Fruit fly (Drosophila melanogaster) whole organism, embryonic: Measurements from ENCODE around the gene CG43800.

Experiments
- Atf-2 ChIP-seq: fragments of 200-800 bp; sonication (Bioruptor generic); optimal IDR thresholded peaks from 2 replicates; lab custom pipeline; 2016; ENCODE audit warnings: missing biosample characterization, missing genetic modification characterization
- Awh ChIP-seq: fragments of 200-800 bp; sonication (Bioruptor generic); IDR thresholded peaks from 2 replicates; pipeline ENCODE4, ENCODE4 v1.3.6; 2022; ENCODE audit warnings: missing biosample characterization, missing genetic modification characterization
- BtbVII ChIP-seq: fragments of 200-800 bp; sonication (Bioruptor generic); optimal IDR thresholded peaks from 3 replicates; lab custom pipeline; 2017; ENCODE audit warnings: missing biosample characterization, mild to moderate bottlenecking, missing genetic modification characterization
- CG10321 ChIP-seq: fragments of 200-800 bp; sonication (Bioruptor generic); IDR thresholded peaks from 2 replicates; pipeline ENCODE4 v1.3.6; 2022; ENCODE audit warnings: missing biosample characterization, missing genetic modification characterization
- CG11398 ChIP-seq: fragments of 200-800 bp; sonication (Bioruptor generic); optimal IDR thresholded peaks from 2 replicates; lab custom pipeline; 2016; ENCODE audit warnings: missing biosample characterization, missing genetic modification characterization
- CG16815 ChIP-seq: fragments of 200-800 bp; sonication (Bioruptor generic); optimal IDR thresholded peaks from 3 replicates; lab custom pipeline; 2017; ENCODE audit warnings: missing biosample characterization, mild to moderate bottlenecking, missing genetic modification characterization
- CG17612 ChIP-seq: fragments of 200-800 bp; sonication (Bioruptor generic); IDR thresholded peaks from 2 replicates; pipeline ENCODE4 v1.3.6; 2022; ENCODE audit warnings: missing biosample characterization, missing genetic modification characterization
- CG30020 ChIP-seq: fragments of 200-800 bp; optimal IDR thresholded peaks from 2 replicates; lab custom pipeline; 2019; ENCODE audit warnings: missing biosample characterization, mild to moderate bottlenecking, missing genetic modification characterization, moderate library complexity
- CG31388 ChIP-seq: fragments of 200-800 bp; sonication (Bioruptor generic); optimal IDR thresholded peaks from 2 replicates; lab custom pipeline; 2016; ENCODE audit warnings: missing biosample characterization, missing genetic modification characterization
- CG3281 ChIP-seq: fragments of 200-800 bp; sonication (Bioruptor generic); optimal IDR thresholded peaks from 3 replicates; lab custom pipeline; 2017; ENCODE audit warnings: missing biosample characterization, mild to moderate bottlenecking, missing genetic modification characterization
- CG33557 ChIP-seq: fragments of 200-800 bp; sonication (Bioruptor generic); optimal IDR thresholded peaks from 2 replicates; lab custom pipeline; 2019; ENCODE audit warnings: missing biosample characterization, mild to moderate bottlenecking, missing genetic modification characterization, moderate library complexity
- CG4424 ChIP-seq: fragments of 200-800 bp; sonication (Bioruptor generic); optimal IDR thresholded peaks from 3 replicates; lab custom pipeline; 2016; ENCODE audit warnings: missing biosample characterization, missing genetic modification characterization
- CG5953 ChIP-seq: fragments of 200-800 bp; sonication (Bioruptor generic); IDR thresholded peaks from 2 replicates; pipeline ENCODE4 v1.3.6; 2022; ENCODE audit warnings: missing biosample characterization, missing genetic modification characterization
- CG6765 ChIP-seq: fragments of 200-800 bp; sonication (Bioruptor generic); optimal IDR thresholded peaks from 3 replicates; lab custom pipeline; 2017; ENCODE audit warnings: missing biosample characterization, mild to moderate bottlenecking, missing genetic modification characterization
- CG7928 ChIP-seq: fragments of 200-800 bp; sonication (Bioruptor generic); optimal IDR thresholded peaks from 2 replicates; lab custom pipeline; 2017; ENCODE audit warnings: missing biosample characterization, mild to moderate bottlenecking, missing genetic modification characterization
- CG9215 ChIP-seq: fragments of 200-800 bp; sonication (Bioruptor generic); IDR thresholded peaks from 2 replicates; pipeline ENCODE4 v1.3.6; 2022; ENCODE audit warnings: missing biosample characterization, missing genetic modification characterization
- CG9817 ChIP-seq: fragments of 200-800 bp; sonication (Bioruptor generic); optimal IDR thresholded peaks from 2 replicates; lab custom pipeline; 2018; ENCODE audit warnings: missing biosample characterization, mild to moderate bottlenecking, missing genetic modification characterization, moderate library complexity
- CkIIα-i1 ChIP-seq: fragments of 200-800 bp; sonication (Bioruptor generic); IDR thresholded peaks from 2 replicates; pipeline ENCODE4 v1.3.6; 2022; ENCODE audit warnings: missing biosample characterization, missing genetic modification characterization
- Dad ChIP-seq: fragments of 200-800 bp; sonication (Bioruptor generic); optimal IDR thresholded peaks from 3 replicates; lab custom pipeline; 2016; ENCODE audit warnings: missing biosample characterization, missing genetic modification characterization
- Dfd ChIP-seq, 2 experiments: fragments of >200 bp; optimal IDR thresholded peaks; 2 replicates each; lab custom pipeline; 2017; ENCODE audit warnings: missing biosample characterization in 2 of 2, missing genetic modification characterization in 2 of 2
- Dip3 ChIP-seq: fragments of 200-800 bp; sonication (Bioruptor generic); optimal IDR thresholded peaks from 3 replicates; lab custom pipeline; 2016; ENCODE audit warnings: missing biosample characterization, missing genetic modification characterization
- Doc2 ChIP-seq: fragments of 200-800 bp; sonication (Bioruptor generic); IDR thresholded peaks from 2 replicates; pipeline ENCODE4 v1.3.6; 2022; ENCODE audit warnings: missing biosample characterization, missing genetic modification characterization
- Fer3 ChIP-seq: fragments of 200-800 bp; sonication (Bioruptor generic); optimal IDR thresholded peaks from 2 replicates; lab custom pipeline; 2018; ENCODE audit warnings: missing biosample characterization, mild to moderate bottlenecking, missing genetic modification characterization, moderate library complexity
- GATAe ChIP-seq: fragments of 200-800 bp; sonication (Bioruptor generic); conservative IDR thresholded peaks from 2 replicates; pipeline ENCODE4 v1.3.6; 2022; ENCODE audit warnings: missing biosample characterization, missing genetic modification characterization
- Hand ChIP-seq: fragments of 200-800 bp; sonication (Bioruptor generic); optimal IDR thresholded peaks from 2 replicates; lab custom pipeline; 2017; ENCODE audit warnings: mild to moderate bottlenecking, missing biosample characterization, missing genetic modification reagents, missing genetic modification characterization
- Hmx ChIP-seq: fragments of 200-800 bp; sonication (Bioruptor generic); optimal IDR thresholded peaks from 2 replicates; lab custom pipeline; 2016; ENCODE audit warnings: missing biosample characterization, missing genetic modification characterization
- Max ChIP-seq: fragments of 200-800 bp; sonication (Bioruptor generic); optimal IDR thresholded peaks from 2 replicates; lab custom pipeline; 2016; ENCODE audit warnings: missing biosample characterization, mild to moderate bottlenecking, missing genetic modification characterization
- NC2α ChIP-seq: fragments of 200-800 bp; sonication (Bioruptor generic); optimal IDR thresholded peaks from 2 replicates; lab custom pipeline; 2016; ENCODE audit warnings: missing biosample characterization, missing genetic modification characterization
- Oli ChIP-seq: fragments of 200-800 bp; sonication (Bioruptor generic); optimal IDR thresholded peaks from 2 replicates; lab custom pipeline; 2018; ENCODE audit warnings: missing biosample characterization, mild to moderate bottlenecking, missing genetic modification characterization, moderate library complexity
- Rx ChIP-seq: fragments of 200-800 bp; sonication (Bioruptor generic); IDR thresholded peaks from 2 replicates; pipeline ENCODE4 v1.3.6; 2022; ENCODE audit warnings: missing biosample characterization, missing genetic modification characterization
- Side ChIP-seq: fragments of 200-800 bp; sonication (Bioruptor generic); optimal IDR thresholded peaks from 2 replicates; lab custom pipeline; 2016; ENCODE audit warnings: missing biosample characterization, missing genetic modification characterization
- aop ChIP-seq: fragments of 200-800 bp; sonication (Bioruptor generic); IDR thresholded peaks from 2 replicates; pipeline ENCODE4 v1.3.6; 2022; ENCODE audit warnings: missing biosample characterization, missing genetic modification characterization
- ap ChIP-seq: fragments of 200-800 bp; sonication (Bioruptor generic); IDR thresholded peaks from 2 replicates; pipeline ENCODE4 v1.3.6; 2022; ENCODE audit warnings: missing biosample characterization, missing genetic modification characterization
- disco-r ChIP-seq: fragments of 200-800 bp; sonication (Bioruptor generic); optimal IDR thresholded peaks from 2 replicates; lab custom pipeline; 2016; ENCODE audit warnings: missing biosample characterization, missing genetic modification characterization
- dpn ChIP-seq, 2 experiments: fragments of 200-800 bp; sonication (Bioruptor generic); optimal IDR thresholded peaks; 3 replicates each; lab custom pipeline; 2016; ENCODE audit warnings: missing biosample characterization in 2 of 2, missing genetic modification characterization in 2 of 2
- eve ChIP-seq, 2 experiments: fragments of >200 bp; optimal IDR thresholded peaks; 2 replicates each; lab custom pipeline; 2017; ENCODE audit warnings: missing biosample characterization in 2 of 2, missing genetic modification characterization in 2 of 2
- gsb-n ChIP-seq: fragments of 200-800 bp; sonication (Bioruptor generic); optimal IDR thresholded peaks from 3 replicates; lab custom pipeline; 2018; ENCODE audit warnings: missing biosample characterization, mild to moderate bottlenecking, missing genetic modification characterization
- gt ChIP-seq: fragments of 200-800 bp; sonication (Bioruptor generic); IDR thresholded peaks from 2 replicates; pipeline ENCODE4 v1.3.6; 2022; ENCODE audit warnings: missing biosample characterization, missing genetic modification characterization
- hth ChIP-seq: fragments of >200 bp; optimal IDR thresholded peaks from 2 replicates; lab custom pipeline; 2017; ENCODE audit warnings: inconsistent platforms
- mirr ChIP-seq: fragments of 200-800 bp; sonication (Bioruptor generic); optimal IDR thresholded peaks from 3 replicates; lab custom pipeline; 2018; ENCODE audit warnings: missing biosample characterization, mild to moderate bottlenecking, missing genetic modification characterization
- nmo ChIP-seq: fragments of 200-800 bp; sonication (Bioruptor generic); optimal IDR thresholded peaks from 2 replicates; lab custom pipeline; 2018; ENCODE audit warnings: missing biosample characterization, mild to moderate bottlenecking, missing genetic modification characterization, moderate library complexity
- pfk ChIP-seq: fragments of 200-800 bp; sonication (Bioruptor generic); optimal IDR thresholded peaks from 2 replicates; lab custom pipeline; 2018; ENCODE audit warnings: missing biosample characterization, mild to moderate bottlenecking, missing genetic modification characterization, moderate library complexity
- pnt ChIP-seq: fragments of 200-800 bp; sonication (Bioruptor generic); optimal IDR thresholded peaks from 3 replicates; lab custom pipeline; 2016; ENCODE audit warnings: missing biosample characterization, missing genetic modification characterization
- prd ChIP-seq, 3 experiments: fragments of >200 bp in 2 of 3; fragments of 200-800 bp in 1 of 3; sonication (Bioruptor generic) in 1 of 3; optimal IDR thresholded peaks in 2 of 3; IDR thresholded peaks in 1 of 3; 2 replicates in 2 of 3; 3 replicates in 1 of 3; pipeline versions ENCODE4 v1.3.6 to Lab custom; 2017 to 2022; ENCODE audit warnings: missing biosample characterization in 1 of 3, missing genetic modification characterization in 1 of 3
- schlank ChIP-seq: fragments of 200-800 bp; sonication (Bioruptor generic); optimal IDR thresholded peaks from 2 replicates; lab custom pipeline; 2018; ENCODE audit warnings: missing biosample characterization, mild to moderate bottlenecking, missing genetic modification characterization
- sr ChIP-seq: fragments of 200-800 bp; sonication (Bioruptor generic); IDR thresholded peaks from 3 replicates; pipeline ENCODE4 v1.3.6; 2022; ENCODE audit warnings: missing biosample characterization, missing genetic modification characterization
- tio ChIP-seq: fragments of 200-800 bp; sonication (Bioruptor generic); optimal IDR thresholded peaks from 2 replicates; lab custom pipeline; 2017; ENCODE audit warnings: missing biosample characterization, missing genetic modification characterization, inconsistent platforms
- twi ChIP-seq: fragments of 200-800 bp; optimal IDR thresholded peaks from 2 replicates; lab custom pipeline; 2019; ENCODE audit warnings: missing biosample characterization, mild to moderate bottlenecking, missing genetic modification characterization, moderate library complexity
- usp ChIP-seq: fragments of >200 bp; optimal IDR thresholded peaks from 2 replicates; lab custom pipeline; 2017; ENCODE audit warnings: missing biosample characterization, missing genetic modification characterization
- vnd ChIP-seq: fragments of 200-800 bp; sonication (Bioruptor generic); IDR thresholded peaks from 3 replicates; pipeline ENCODE4 v1.3.6; 2022; ENCODE audit warnings: missing biosample characterization, missing genetic modification characterization; ENCODE audit not compliant: partially characterized antibody
- zfh2 ChIP-seq: fragments of 200-800 bp; sonication (Bioruptor generic); optimal IDR thresholded peaks from 2 replicates; lab custom pipeline; 2016; ENCODE audit warnings: missing biosample characterization, missing genetic modification characterization

CG43800 gene

DNA sequence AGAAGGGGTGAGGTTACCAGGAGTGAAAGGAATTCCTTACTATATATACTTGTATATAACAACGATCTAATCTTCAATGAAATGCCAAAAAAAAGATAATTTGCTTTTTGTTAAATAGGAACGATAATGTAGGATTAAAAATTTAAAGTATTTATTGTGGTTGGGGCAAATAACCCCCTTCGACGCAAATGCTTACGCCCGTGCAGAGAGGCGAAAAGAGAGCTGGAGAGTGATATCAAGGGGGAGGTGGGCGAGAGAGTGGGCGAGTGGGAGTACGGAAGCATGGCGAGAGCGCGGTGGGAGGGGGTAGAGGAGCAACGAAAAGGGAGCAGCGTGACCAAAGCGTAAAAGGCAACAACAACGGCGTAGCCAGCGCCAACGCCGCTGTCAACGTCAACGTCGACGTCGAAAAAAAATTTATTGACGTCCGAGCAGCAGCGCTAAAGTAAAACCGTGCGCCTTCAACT is 44.0 kb downstream of the CG43800 start (continued):
- TF ChIP-seq CG31388 (peak; percentile 92), tio (GFP tag; lab: Kevin White, UChicago) (peak; percentile 97), CG11398 (GFP tag; lab: Kevin White, UChicago) (peak; percentile 91), Dfd (GFP tag; optimal IDR thresholded peaks at IDR 0.05; lab: Kevin White, UChicago) (peak in 1 of 2 experiments; percentile 86), CG9215 (GFP tag; lab: Robert Waterston, UW) (peak; percentile 97), CG17612 (GFP tag; lab: Robert Waterston, UW) (peak; percentile 93), schlank (tag; lab: Kevin White, UChicago) (peak; percentile 94), Awh (GFP tag; lab: Robert Waterston, UW) (peak; percentile 98), Rx (GFP tag; lab: Robert Waterston, UW) (peak; percentile 98), CG7928 (GFP tag; lab: Kevin White, UChicago) (peak; percentile 77), prd (optimal IDR thresholded peaks at IDR 0.05; lab: Kevin White, UChicago) (no peak), prd (GFP tag; IDR thresholded peaks at IDR 0.05; lab: Robert Waterston, UW) (peak; percentile 99), CG16815 (GFP tag; lab: Kevin White, UChicago) (peak; percentile 98), aop (GFP tag; lab: Robert Waterston, UW) (0 out of 2 replicates have a peak, but pooled peaks have one; percentile 76), gsb-n (tag; lab: Kevin White, UChicago) (peak; percentile 96), Side (peak; percentile 95), CG4424 (GFP tag; lab: Kevin White, UChicago) (peak; percentile 97), twi (tag; lab: Kevin White, UChicago) (peak; percentile 92), sr (GFP tag; lab: Robert Waterston, UW) (peak; percentile 99), Hmx (GFP tag; lab: Kevin White, UChicago) (peak; percentile 78), usp (GFP tag; lab: Kevin White, UChicago) (no peak), hth (no peak), Fer3 (tag; lab: Kevin White, UChicago) (peak; percentile 97), GATAe (peak; percentile 95), eve (GFP tag; optimal IDR thresholded peaks at IDR 0.05; lab: Kevin White, UChicago) (peak in 1 of 2 experiments; percentile 99), Hand (GFP tag; lab: Kevin White, UChicago) (peak; percentile 98), CG3281 (GFP tag; lab: Kevin White, UChicago) (peak; percentile 97), pnt (peak; percentile 95), CG33557 (GFP tag; lab: Kevin White, UChicago) (peak; percentile 95), Max (GFP tag; lab: Kevin White, UChicago) (peak; percentile 97), CG10321 (GFP tag; lab: Robert Waterston, UW) (peak; percentile 84), Atf-2 (GFP tag; lab: Kevin White, UChicago) (peak; percentile 91), CkIIα-i1 (GFP tag; lab: Robert Waterston, UW) (peak; percentile 74), pfk (GFP tag; lab: Kevin White, UChicago) (peak; percentile 64), Dad (peak; percentile 96), dpn (GFP tag; optimal IDR thresholded peaks at IDR 0.05; lab: Kevin White, UChicago) (peak; percentile 97 to 98), zfh2 (GFP tag; lab: Kevin White, UChicago) (peak; percentile 96), nmo (GFP tag; lab: Kevin White, UChicago) (peak; percentile 99), BtbVII (GFP tag; lab: Kevin White, UChicago) (peak; percentile 97), Dip3 (GFP tag; lab: Kevin White, UChicago) (peak; percentile 97), gt (GFP tag; lab: Robert Waterston, UW) (peak; percentile 95), CG9817 (tag; lab: Kevin White, UChicago) (peak; percentile 98), vnd (GFP tag; lab: Robert Waterston, UW) (no peak), disco-r (GFP tag; lab: Kevin White, UChicago) (peak; percentile 95), mirr (GFP tag; lab: Kevin White, UChicago) (peak; percentile 92), NC2α (GFP tag; lab: Kevin White, UChicago) (peak; percentile 82), CG30020 (peak; percentile 84), CG5953 (GFP tag; lab: Robert Waterston, UW) (peak; percentile 97), ap (peak; percentile 96), Doc2 (peak; percentile 91), Oli (peak; percentile 99), CG6765 (GFP tag; lab: Kevin White, UChicago) (peak; percentile 95)
